Fruit fly (Drosophila melanogaster) S2 (cell line): ENCODE data around the gene Chsy.

Source experiments
- CG8478 ChIP-seq: fragments of >200 bp; optimal IDR thresholded peaks from 2 replicates; lab custom pipeline; 2018
- CTCF ChIP-seq, 2 experiments: fragments of >200 bp; optimal IDR thresholded peaks; 2 replicates each; lab custom pipeline; 2018

DNA sequence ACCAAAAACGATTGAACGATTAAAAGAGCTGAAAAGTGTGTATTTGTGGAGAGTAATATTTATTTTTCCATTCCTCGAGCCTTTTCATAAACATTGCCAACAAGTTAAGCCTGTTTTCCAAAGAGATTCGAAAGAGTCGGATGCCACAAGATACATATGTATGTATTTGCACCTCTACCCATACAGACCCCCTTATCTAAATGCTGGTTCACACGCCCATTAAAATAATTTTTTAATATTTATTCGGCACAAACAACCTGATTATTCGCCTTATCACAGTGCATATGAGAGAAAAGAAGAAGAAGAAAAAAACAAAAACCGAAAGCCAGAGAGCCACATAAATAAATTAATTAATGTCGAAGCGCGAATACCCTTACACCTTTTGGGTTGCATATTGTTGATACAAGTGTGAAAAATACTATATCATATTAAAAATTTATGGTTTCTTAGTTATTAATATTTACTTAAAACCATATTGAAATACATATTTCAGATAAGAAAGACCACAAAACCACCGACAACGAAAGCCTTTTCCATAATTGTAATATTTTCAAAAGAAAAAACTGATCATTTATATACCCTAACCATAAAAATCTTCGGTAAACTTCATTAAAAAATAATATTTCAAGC is 24.9 kb downstream of the Chsy start:
- TF ChIP-seq CTCF (optimal IDR thresholded peaks at IDR 0.05; lab: Kevin White, UChicago) (no peak), CG8478 (lab: Kevin White, UChicago) (no peak)
